Worm (Caenorhabditis elegans): Measurements from ENCODE around the gene F58F9.8.

Gene F58F9.8

DNA sequence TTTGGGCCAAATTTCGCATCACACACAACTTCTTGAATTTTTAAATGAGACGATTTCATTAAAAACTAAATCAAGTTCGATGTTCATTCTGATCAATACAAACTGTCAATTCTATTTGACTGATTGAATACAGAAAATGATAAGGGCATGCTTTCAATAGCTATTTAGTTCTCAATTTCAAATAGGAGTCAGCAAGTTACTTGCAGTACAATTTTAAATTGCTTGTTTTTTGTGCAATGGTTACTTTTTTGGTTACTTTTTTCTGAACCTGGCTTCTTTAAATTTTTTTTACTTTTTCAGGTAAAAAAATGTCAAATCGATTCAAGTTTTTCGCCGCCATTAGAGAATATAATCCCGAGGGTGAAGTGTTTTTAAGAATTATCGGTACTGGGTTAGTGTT lies 12.8 kb upstream of the F58F9.8 start, which contains the start of gene C49A9.2:
Gene C49A9.2 (plus strand): TSS at position 301 of the 400 bp plus-strand sequence.
- TF ChIP-seq nhr-80 (tag; optimal IDR thresholded peaks at IDR 0.05), result peak; percentile 38
- no peak for TF ChIP-seq lag-1 (GFP tag; IDR thresholded peaks at IDR 0.05)
- no peak for TF ChIP-seq madf-6 (GFP tag; IDR thresholded peaks at IDR 0.05)

DNA sequence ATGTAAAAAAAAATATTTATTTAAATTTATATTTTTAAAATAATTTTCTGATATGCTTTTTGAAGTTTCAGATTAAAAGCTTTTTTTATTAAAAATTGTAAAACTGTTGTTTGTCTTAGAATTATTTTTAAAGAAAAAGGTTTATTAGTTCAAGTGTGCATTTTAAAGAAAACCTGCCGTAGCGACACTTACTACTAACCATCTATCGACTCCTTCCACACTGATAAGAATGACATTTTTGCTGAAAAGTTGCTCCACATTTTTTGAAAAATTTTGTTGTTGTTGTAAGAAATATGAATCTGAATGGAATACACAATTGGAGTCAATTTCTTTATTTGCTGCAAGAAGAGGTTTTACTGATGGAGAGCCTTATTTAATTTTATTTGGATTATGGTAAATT lies 10.0 kb upstream of the F58F9.8 start, which contains the start of gene C49A9.1:
Gene C49A9.1 (plus strand): TSS at position 217 of the 400 bp plus-strand sequence.
- TF ChIP-seq mes-4 (tag; optimal IDR thresholded peaks at IDR 0.05) (no peak), nhr-80 (tag; optimal IDR thresholded peaks at IDR 0.05) (peak; percentile 19)

DNA sequence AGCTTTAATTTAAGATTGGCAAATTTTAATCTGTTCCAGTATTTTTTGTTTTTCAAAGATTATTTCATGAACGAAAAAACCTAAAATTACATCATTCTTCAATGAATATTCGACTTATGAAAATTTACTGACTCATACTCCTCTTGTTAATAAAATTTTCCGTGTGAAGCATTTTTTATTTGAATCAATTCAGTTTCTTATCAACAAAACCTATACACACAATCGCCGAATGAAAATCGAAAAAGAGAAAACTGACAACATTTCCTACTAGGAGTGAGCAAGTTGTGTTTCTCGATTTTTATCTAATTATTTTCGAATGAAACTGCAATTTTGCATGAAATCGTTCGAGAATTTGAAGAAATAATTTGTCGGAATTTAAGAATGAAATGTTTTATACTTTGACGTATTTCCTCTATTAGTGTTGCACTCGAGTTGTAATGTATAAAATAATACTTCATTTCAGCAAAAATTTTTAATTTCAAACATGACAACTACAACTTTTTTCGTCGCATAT lies 7.4 kb upstream of the F58F9.8 start, which contains the start of gene F58F9.4:
Gene F58F9.4 (plus strand): TSS at position 464 of the 514 bp plus-strand sequence.
- TF ChIP-seq Y95B8A.8 (GFP tag; IDR thresholded peaks at IDR 0.05), result no peak
- TF ChIP-seq madf-3 (GFP tag; IDR thresholded peaks at IDR 0.05), result no peak
- TF ChIP-seq Y67H2A.10 (GFP tag; conservative IDR thresholded peaks at IDR 0.05), result no peak
- no peak for TF ChIP-seq egl-44 (GFP tag; IDR thresholded peaks at IDR 0.05)
- no peak for TF ChIP-seq pbrm-1 (GFP tag; IDR thresholded peaks at IDR 0.05)
- no peak for TF ChIP-seq B0336.3 (GFP tag; IDR thresholded peaks at IDR 0.05)
- peak; percentile 37 for TF ChIP-seq nhr-80 (tag; optimal IDR thresholded peaks at IDR 0.05)

DNA sequence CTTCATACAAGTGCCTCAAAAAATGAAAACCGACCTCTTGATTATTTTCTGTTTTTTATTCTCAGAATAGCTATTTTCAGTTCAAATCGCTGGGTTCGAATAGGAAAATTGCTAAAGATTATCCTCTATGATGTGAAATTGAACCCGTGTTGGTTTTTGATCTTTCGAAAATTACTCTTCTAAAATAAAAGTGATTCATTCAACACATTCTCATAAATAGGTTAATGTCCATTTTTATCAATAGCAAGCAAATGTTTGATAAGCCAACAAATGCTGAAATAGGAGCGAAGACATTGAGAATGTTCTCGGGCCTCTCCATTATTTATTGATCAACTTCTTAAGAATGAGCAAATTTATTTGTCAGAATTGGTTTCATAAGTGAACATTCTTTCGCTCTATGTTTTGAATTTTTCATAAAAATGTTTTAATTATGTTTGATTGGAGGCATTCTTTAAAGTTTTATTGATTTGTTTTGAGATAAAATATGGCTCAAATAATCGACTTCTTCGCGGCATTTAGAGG lies 5.1 kb upstream of the F58F9.8 start, which contains the start of gene F58F9.3:
Gene F58F9.3 (plus strand): TSS at position 472 of the 522 bp plus-strand sequence.
- no peak for TF ChIP-seq mxl-1 (tag; optimal IDR thresholded peaks at IDR 0.05)
- peak; percentile 37 for TF ChIP-seq nhr-80 (tag; optimal IDR thresholded peaks at IDR 0.05)

DNA sequence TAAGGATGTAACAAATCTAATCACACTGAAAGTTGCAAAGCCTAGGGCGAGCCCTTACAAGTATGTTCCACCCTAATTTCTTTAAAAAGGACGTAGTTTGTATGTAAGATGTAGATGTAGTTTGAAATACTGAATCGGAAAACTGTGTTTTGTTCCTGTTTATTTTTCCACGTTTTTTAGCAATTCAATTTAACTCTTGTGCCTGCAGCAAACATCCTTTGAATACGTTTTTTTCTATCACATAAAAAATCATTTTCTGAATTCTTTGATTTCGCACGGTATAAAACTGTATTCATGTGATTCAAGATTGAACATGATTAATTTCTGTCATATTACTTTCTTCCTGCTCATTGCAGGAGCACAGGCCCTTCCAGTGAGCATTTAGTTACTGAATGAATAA lies 2.0 kb downstream of the F58F9.8 start, which contains the start of gene F58F9.9:
Gene F58F9.9 (plus strand): TSS at position 301 of the 400 bp plus-strand sequence.
- TF ChIP-seq hmg-1.2 (GFP tag; IDR thresholded peaks at IDR 0.05) (no peak), ekl-4 (GFP tag; IDR thresholded peaks at IDR 0.05) (no peak), fkh-3 (tag; optimal IDR thresholded peaks at IDR 0.05) (no peak), B0336.3 (GFP tag; IDR thresholded peaks at IDR 0.05) (no peak), madf-8 (GFP tag; conservative IDR thresholded peaks at IDR 0.05) (no peak), sdz-38 (tag; optimal IDR thresholded peaks at IDR 0.05) (no peak), snpc-1.3 (tag; optimal IDR thresholded peaks at IDR 0.05; ENCODE audit: insufficient read depth) (no peak), zfh-2 (GFP tag; conservative IDR thresholded peaks at IDR 0.05) (no peak), bed-2 (GFP tag; IDR thresholded peaks at IDR 0.05) (no peak), nfyb-1 (GFP tag; IDR thresholded peaks at IDR 0.05) (no peak), attf-5 (GFP tag; optimal IDR thresholded peaks at IDR 0.05) (no peak), T26A5.8 (tag; optimal IDR thresholded peaks at IDR 0.05) (no peak), Y79H2A.3 (GFP tag; conservative IDR thresholded peaks at IDR 0.05) (no peak), him-1 (tag; optimal IDR thresholded peaks at IDR 0.05) (no peak)

DNA sequence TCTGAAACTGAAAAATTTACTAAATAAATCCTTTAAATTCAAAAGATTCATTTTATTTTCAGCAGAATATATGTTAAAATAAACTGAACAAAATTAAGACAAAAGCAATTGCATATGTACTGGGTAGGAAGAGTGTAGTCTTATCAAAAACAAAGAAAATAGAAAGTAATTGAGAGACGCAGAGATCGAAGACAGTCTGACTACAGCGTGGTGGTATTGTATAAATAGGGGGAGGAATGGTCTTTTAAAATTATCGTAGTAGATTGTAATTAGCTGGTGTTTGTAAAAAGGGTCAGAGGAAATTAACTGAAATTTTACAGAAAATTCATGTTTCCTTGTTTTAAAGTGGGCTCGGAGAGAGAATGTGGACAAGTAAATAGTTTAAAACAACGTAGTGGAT lies 10.5 kb downstream of the F58F9.8 start, which contains the start of gene acox-3:
Gene acox-3 (minus strand): TSS at position 7 of the 400 bp plus-strand sequence.
- no peak for TF ChIP-seq mcd-1 (GFP tag; IDR thresholded peaks at IDR 0.05)
- TF ChIP-seq nhr-80 (tag; optimal IDR thresholded peaks at IDR 0.05), result peak; percentile 18

DNA sequence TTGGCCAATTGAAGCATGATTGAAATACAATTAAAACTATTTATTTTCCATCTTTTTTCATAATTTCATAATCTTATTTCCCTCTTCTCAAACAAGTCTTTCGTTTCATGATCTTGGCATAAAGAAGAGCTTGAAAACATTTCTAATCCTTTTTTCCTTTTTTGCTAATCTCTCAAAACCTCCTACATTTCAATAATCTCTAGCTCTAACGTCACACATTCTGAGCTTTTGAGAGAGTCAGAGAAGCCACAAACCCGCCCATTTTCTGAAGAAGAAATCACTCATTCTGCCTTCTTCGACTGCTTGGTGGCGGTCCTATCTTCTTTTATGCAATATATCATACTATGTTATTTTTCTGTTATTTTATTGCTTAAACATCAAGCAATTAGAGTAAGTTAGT lies 11.6 kb downstream of the F58F9.8 start, which contains the start of gene F58F9.1:
Gene F58F9.1 (plus strand): TSS at position 251 of the 400 bp plus-strand sequence.
- TF ChIP-seq rec-8 (tag; optimal IDR thresholded peaks at IDR 0.05) (no peak), B0035.1 (tag; optimal IDR thresholded peaks at IDR 0.05) (no peak), F49E8.2 (tag; optimal IDR thresholded peaks at IDR 0.05; ENCODE audit: insufficient read depth) (no peak), snpc-1.3 (tag; optimal IDR thresholded peaks at IDR 0.05; ENCODE audit: insufficient read depth) (no peak), chd-7 (tag; optimal IDR thresholded peaks at IDR 0.05) (no peak), attf-3 (GFP tag; conservative IDR thresholded peaks at IDR 0.05) (no peak), ceh-91 (GFP tag; IDR thresholded peaks at IDR 0.05) (no peak), die-1 (tag; optimal IDR thresholded peaks at IDR 0.05) (no peak), somi-1 (GFP tag; optimal IDR thresholded peaks at IDR 0.05) (no peak), efl-1 (GFP tag; optimal IDR thresholded peaks at IDR 0.05) (no peak), athp-1 (tag; optimal IDR thresholded peaks at IDR 0.05) (no peak)

Data from whole organism, young adult.